Worm (Caenorhabditis elegans) whole organism, L1 larva: ENCODE results near the gene cyn-4.

Experiments used
- C04F5.9 ChIP-seq: sonication (generic microtip); optimal IDR thresholded peaks from 2 replicates; lab custom pipeline; 2016; ENCODE audit warnings: missing genetic modification characterization, missing compliant biosample characterization
- aha-1 ChIP-seq: fragments of 150-350 bp; optimal IDR thresholded peaks from 2 replicates; lab custom pipeline; 2014; ENCODE audit warnings: missing biosample characterization, missing genetic modification characterization
- aly-2 ChIP-seq: fragments of 150-350 bp; optimal IDR thresholded peaks from 2 replicates; lab custom pipeline; 2014; ENCODE audit warnings: missing biosample characterization, missing genetic modification characterization
- ceh-82 ChIP-seq, 3 experiments: fragments of 150-350 bp in 1 of 3; sonication (generic microtip) in 2 of 3; optimal IDR thresholded peaks; 2 replicates each; lab custom pipeline; 2014 to 2017; ENCODE audit warnings: missing biosample characterization in 3 of 3, missing genetic modification characterization in 3 of 3
- ces-1 ChIP-seq: fragments of 150-350 bp; optimal IDR thresholded peaks from 2 replicates; lab custom pipeline; 2014; ENCODE audit warnings: missing biosample characterization, missing genetic modification reagents, missing genetic modification characterization
- dpl-1 ChIP-seq, 3 experiments: fragments of 150-350 bp in 2 of 3; sonication (generic microtip) in 1 of 3; optimal IDR thresholded peaks; 2 replicates each; lab custom pipeline; 2014 to 2017; ENCODE audit warnings: missing biosample characterization in 3 of 3, missing genetic modification characterization in 3 of 3, missing genetic modification reagents in 3 of 3
- dsc-1 ChIP-seq: sonication (generic microtip); optimal IDR thresholded peaks from 2 replicates; lab custom pipeline; 2016; ENCODE audit warnings: mild to moderate bottlenecking, missing genetic modification characterization, missing compliant biosample characterization
- egl-27 ChIP-seq, 2 experiments: fragments of 150-350 bp in 1 of 2; sonication (generic microtip); optimal IDR thresholded peaks; 3 replicates each; lab custom pipeline; 2017 to 2018; ENCODE audit warnings: missing biosample characterization in 2 of 2, missing genetic modification characterization in 2 of 2, missing genetic modification reagents in 2 of 2
- elt-2 ChIP-seq: sonication (generic microtip); optimal IDR thresholded peaks from 2 replicates; lab custom pipeline; 2016; ENCODE audit warnings: missing genetic modification characterization, mild to moderate bottlenecking, inconsistent platforms, missing compliant biosample characterization, missing genetic modification reagents
- elt-3 ChIP-seq, 6 experiments: fragments of 150-350 bp in 1 of 6; sonication (generic microtip); optimal IDR thresholded peaks; 2 replicates each; lab custom pipeline; 2017 to 2018; ENCODE audit warnings: missing biosample characterization in 6 of 6, missing genetic modification characterization in 6 of 6, inconsistent platforms in 1 of 6
- fkh-4 ChIP-seq: sonication (generic microtip); optimal IDR thresholded peaks from 2 replicates; lab custom pipeline; 2016; ENCODE audit warnings: missing compliant biosample characterization, missing genetic modification characterization, borderline replicate concordance
- fkh-8 ChIP-seq: sonication (generic microtip); optimal IDR thresholded peaks from 2 replicates; lab custom pipeline; 2016; ENCODE audit warnings: mild to moderate bottlenecking, missing genetic modification characterization, missing compliant biosample characterization
- fos-1 ChIP-seq: fragments of 150-350 bp; optimal IDR thresholded peaks from 2 replicates; lab custom pipeline; 2014; ENCODE audit warnings: missing biosample characterization, missing genetic modification characterization
- grh-1 ChIP-seq: fragments of 200-800 bp; sonication (Bioruptor generic); IDR thresholded peaks from 2 replicates; pipeline ENCODE4 v1.3.6; 2022; ENCODE audit warnings: missing genetic modification reagents, missing genetic modification characterization, missing compliant biosample characterization
- hlh-17 ChIP-seq: fragments of 200-800 bp; sonication (Bioruptor generic); optimal IDR thresholded peaks from 2 replicates; lab custom pipeline; 2018; ENCODE audit warnings: missing genetic modification characterization, mild to moderate bottlenecking, missing compliant biosample characterization, moderate library complexity, borderline replicate concordance
- hpl-2 ChIP-seq: fragments of 150-350 bp; optimal IDR thresholded peaks from 2 replicates; lab custom pipeline; 2014; ENCODE audit warnings: missing biosample characterization, missing genetic modification reagents, missing genetic modification characterization
- jun-1 ChIP-seq: fragments of 150-350 bp; optimal IDR thresholded peaks from 2 replicates; lab custom pipeline; 2014; ENCODE audit warnings: missing biosample characterization, missing genetic modification reagents, missing genetic modification characterization
- lin-35 ChIP-seq, 2 experiments: fragments of 150-350 bp; optimal IDR thresholded peaks; 2 replicates each; lab custom pipeline; 2014; ENCODE audit warnings: missing biosample characterization in 2 of 2, missing genetic modification characterization in 2 of 2, missing genetic modification reagents in 2 of 2
- lin-39 ChIP-seq: fragments of 150-350 bp; optimal IDR thresholded peaks from 2 replicates; lab custom pipeline; 2014; ENCODE audit warnings: missing biosample characterization, missing genetic modification reagents, missing genetic modification characterization
- lir-3 ChIP-seq: sonication (generic microtip); optimal IDR thresholded peaks from 2 replicates; lab custom pipeline; 2016; ENCODE audit warnings: mild to moderate bottlenecking, missing genetic modification characterization, moderate library complexity, missing compliant biosample characterization; ENCODE audit not compliant: poor library complexity
- lsy-2 ChIP-seq, 2 experiments: fragments of 150-350 bp; optimal IDR thresholded peaks; 2 replicates each; lab custom pipeline; 2014; ENCODE audit warnings: missing biosample characterization in 2 of 2, missing genetic modification characterization in 2 of 2
- mab-9 ChIP-seq: fragments of 200-800 bp; sonication (Bioruptor generic); IDR thresholded peaks from 2 replicates; pipeline ENCODE4 v1.3.6; 2022; ENCODE audit warnings: missing genetic modification reagents, missing genetic modification characterization, missing compliant biosample characterization
- mdl-1 ChIP-seq, 2 experiments: fragments of 150-350 bp; optimal IDR thresholded peaks; 2 replicates each; lab custom pipeline; 2014 to 2017; ENCODE audit warnings: missing biosample characterization in 2 of 2, missing genetic modification characterization in 2 of 2, inconsistent platforms in 1 of 2
- mep-1 ChIP-seq: fragments of 150-350 bp; optimal IDR thresholded peaks from 2 replicates; lab custom pipeline; 2014; ENCODE audit warnings: missing biosample characterization, missing genetic modification characterization
- nhr-237 ChIP-seq: fragments of 150-350 bp; optimal IDR thresholded peaks from 2 replicates; lab custom pipeline; 2014; ENCODE audit warnings: missing biosample characterization, missing genetic modification characterization
- nhr-47 ChIP-seq: sonication (generic microtip); optimal IDR thresholded peaks from 2 replicates; lab custom pipeline; 2016; ENCODE audit warnings: mild to moderate bottlenecking, missing genetic modification characterization, moderate library complexity, missing compliant biosample characterization
- nhr-71 ChIP-seq: sonication (generic microtip); optimal IDR thresholded peaks from 2 replicates; lab custom pipeline; 2016; ENCODE audit warnings: mild to moderate bottlenecking, missing genetic modification characterization, moderate library complexity, missing compliant biosample characterization
- nhr-76 ChIP-seq: sonication (generic microtip); optimal IDR thresholded peaks from 2 replicates; lab custom pipeline; 2017; ENCODE audit warnings: missing biosample characterization, missing genetic modification characterization
- nhr-77 ChIP-seq: fragments of 150-350 bp; optimal IDR thresholded peaks from 2 replicates; lab custom pipeline; 2014; ENCODE audit warnings: missing biosample characterization, missing genetic modification characterization
- nhr-90 ChIP-seq: sonication (generic microtip); optimal IDR thresholded peaks from 2 replicates; lab custom pipeline; 2016; ENCODE audit warnings: mild to moderate bottlenecking, missing genetic modification characterization, missing compliant biosample characterization; ENCODE audit not compliant: poor library complexity
- pag-3 ChIP-seq: sonication (generic microtip); optimal IDR thresholded peaks from 2 replicates; lab custom pipeline; 2017; ENCODE audit warnings: missing genetic modification characterization, mild to moderate bottlenecking, missing compliant biosample characterization, antibody characterized with exemption, borderline replicate concordance; ENCODE audit not compliant: insufficient read depth
- pax-3 ChIP-seq: fragments of 200-800 bp; sonication (Bioruptor generic); optimal IDR thresholded peaks from 2 replicates; lab custom pipeline; 2018; ENCODE audit warnings: mild to moderate bottlenecking, missing genetic modification characterization, moderate library complexity, missing compliant biosample characterization
- pqm-1 ChIP-seq: sonication (generic microtip); optimal IDR thresholded peaks from 3 replicates; lab custom pipeline; 2017; ENCODE audit warnings: missing biosample characterization, missing genetic modification characterization
- rnt-1 ChIP-seq: sonication (generic microtip); optimal IDR thresholded peaks from 2 replicates; lab custom pipeline; 2016; ENCODE audit warnings: mild to moderate bottlenecking, missing genetic modification characterization, moderate library complexity, missing compliant biosample characterization
- skn-1 ChIP-seq: fragments of 150-350 bp; optimal IDR thresholded peaks from 2 replicates; lab custom pipeline; 2014; ENCODE audit warnings: missing biosample characterization, missing genetic modification characterization
- snpc-4 ChIP-seq: fragments of 150-350 bp; optimal IDR thresholded peaks from 2 replicates; lab custom pipeline; 2014; ENCODE audit warnings: missing biosample characterization, missing genetic modification characterization
- sox-4 ChIP-seq: sonication (generic microtip); optimal IDR thresholded peaks from 2 replicates; lab custom pipeline; 2016; ENCODE audit warnings: missing genetic modification characterization, missing compliant biosample characterization
- unc-98 ChIP-seq: fragments of 200-800 bp; sonication (Bioruptor generic); IDR thresholded peaks from 2 replicates; pipeline ENCODE4 v1.3.6; 2022; ENCODE audit warnings: missing genetic modification characterization, missing compliant biosample characterization
- zag-1 ChIP-seq: fragments of 150-350 bp; optimal IDR thresholded peaks from 2 replicates; lab custom pipeline; 2014; ENCODE audit warnings: missing biosample characterization, missing genetic modification characterization
- ztf-11 ChIP-seq, 2 experiments: sonication (generic microtip); optimal IDR thresholded peaks; 2 replicates each; lab custom pipeline; 2016 to 2017; ENCODE audit warnings: missing genetic modification characterization in 2 of 2, missing biosample characterization in 1 of 2, missing compliant biosample characterization in 1 of 2
- ztf-4 ChIP-seq: fragments of 150-350 bp; optimal IDR thresholded peaks from 2 replicates; lab custom pipeline; 2014; ENCODE audit warnings: missing biosample characterization, missing genetic modification characterization

The cyn-4 gene

DNA sequence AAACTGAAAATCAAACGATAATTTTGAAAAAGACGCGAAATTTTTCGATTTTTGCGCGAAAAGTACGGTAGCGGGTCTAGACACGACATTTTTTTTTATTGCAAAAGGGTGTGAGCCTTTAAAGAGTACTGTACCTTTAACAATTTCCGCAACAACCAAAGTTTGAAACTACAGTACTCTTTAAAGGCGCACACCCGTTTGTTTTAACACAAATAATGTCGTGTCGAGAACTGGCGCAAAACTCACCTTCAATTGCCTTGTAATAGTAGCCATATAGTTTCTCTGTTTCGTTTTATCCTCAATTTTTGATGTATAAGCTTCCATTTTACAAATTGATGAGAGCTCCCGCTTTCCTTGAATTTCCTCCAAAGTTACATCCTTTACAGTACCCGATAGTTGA, 12.8 kb upstream of the cyn-4 start:
- no peak for TF ChIP-seq nhr-77 (tag; lab: Kevin White, UChicago)
- no peak for TF ChIP-seq nhr-71
- no peak for TF ChIP-seq hpl-2 (GFP tag; lab: Kevin White, UChicago)
- no peak for TF ChIP-seq lir-3 (tag; lab: Kevin White, UChicago)
- no peak for TF ChIP-seq nhr-76 (tag; lab: Kevin White, UChicago)
- TF ChIP-seq fos-1 (tag; lab: Kevin White, UChicago) = no peak
- TF ChIP-seq jun-1 (tag; lab: Kevin White, UChicago) = no peak

DNA sequence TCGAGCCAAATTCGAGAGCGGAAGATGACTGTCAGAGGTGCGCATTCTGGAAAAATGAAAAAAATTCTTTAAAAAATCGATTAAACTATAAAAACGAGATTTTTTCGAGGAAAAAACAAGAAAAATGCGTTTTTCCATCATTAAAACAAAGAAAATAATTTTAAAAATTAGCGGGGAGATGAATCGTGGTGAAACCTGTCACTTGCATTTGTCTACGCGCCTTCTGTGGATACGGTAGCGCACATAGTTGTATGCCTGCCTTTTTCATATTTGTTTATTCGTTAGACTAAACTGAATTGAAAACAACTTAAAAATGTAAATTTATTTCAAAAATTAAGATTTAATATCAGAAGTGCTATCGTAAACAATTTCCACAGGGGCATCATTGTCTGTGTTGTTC, 12.0 kb upstream of the cyn-4 start, which contains the start of gene egg-3:
egg-3 (minus strand) TSS at position 46 of the 400 bp plus-strand sequence.
- TF ChIP-seq lin-39 (tag; lab: Kevin White, UChicago) (no peak), hpl-2 (GFP tag; lab: Kevin White, UChicago) (no peak), egl-27 (tag; optimal IDR thresholded peaks at IDR 0.05; lab: Kevin White, UChicago) (no peak), skn-1 (tag; lab: Kevin White, UChicago) (no peak), nhr-77 (tag; lab: Kevin White, UChicago) (no peak), dpl-1 (GFP tag; optimal IDR thresholded peaks at IDR 0.05; lab: Kevin White, UChicago) (no peak), elt-3 (tag; optimal IDR thresholded peaks at IDR 0.05; lab: Kevin White, UChicago) (no peak), lin-35 (GFP tag; optimal IDR thresholded peaks at IDR 0.05; lab: Kevin White, UChicago) (no peak), pqm-1 (tag; lab: Kevin White, UChicago) (no peak), mep-1 (tag; lab: Kevin White, UChicago) (no peak), sox-4 (tag; lab: Kevin White, UChicago) (no peak), ztf-11 (tag; optimal IDR thresholded peaks at IDR 0.05; lab: Kevin White, UChicago) (no peak), lsy-2 (tag; optimal IDR thresholded peaks at IDR 0.05; lab: Kevin White, UChicago) (no peak), grh-1 (GFP tag; lab: Robert Waterston, UW) (no peak), nhr-47 (tag; lab: Kevin White, UChicago) (no peak), mdl-1 (tag; optimal IDR thresholded peaks at IDR 0.05; lab: Kevin White, UChicago) (no peak), zag-1 (tag; lab: Kevin White, UChicago) (no peak)

DNA sequence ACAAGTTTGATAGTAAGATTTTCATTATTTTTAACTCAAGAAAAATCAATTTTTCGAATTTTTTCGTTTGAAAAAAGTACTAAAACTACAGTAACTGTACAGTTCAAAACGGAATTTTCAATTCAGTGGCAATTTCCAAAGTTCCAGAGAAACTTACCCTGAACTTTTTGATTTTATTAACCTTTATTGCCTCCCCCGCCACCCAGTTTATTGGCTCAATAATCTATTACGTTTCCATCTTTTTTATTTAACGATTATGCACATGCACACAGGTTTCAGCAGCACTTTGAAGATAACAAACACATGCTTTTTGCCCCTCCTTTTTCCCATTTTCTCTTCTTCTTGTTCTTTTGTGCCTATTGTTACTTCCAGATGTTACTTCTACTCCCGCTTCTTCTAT, 8.2 kb upstream of the cyn-4 start, which contains the start of gene lurp-1:
lurp-1 (plus strand) TSS at position 301 of the 400 bp plus-strand sequence.
- peak; percentile 69 for TF ChIP-seq dsc-1 (tag; lab: Kevin White, UChicago)
- TF ChIP-seq aha-1 (tag; lab: Kevin White, UChicago) = no peak

DNA sequence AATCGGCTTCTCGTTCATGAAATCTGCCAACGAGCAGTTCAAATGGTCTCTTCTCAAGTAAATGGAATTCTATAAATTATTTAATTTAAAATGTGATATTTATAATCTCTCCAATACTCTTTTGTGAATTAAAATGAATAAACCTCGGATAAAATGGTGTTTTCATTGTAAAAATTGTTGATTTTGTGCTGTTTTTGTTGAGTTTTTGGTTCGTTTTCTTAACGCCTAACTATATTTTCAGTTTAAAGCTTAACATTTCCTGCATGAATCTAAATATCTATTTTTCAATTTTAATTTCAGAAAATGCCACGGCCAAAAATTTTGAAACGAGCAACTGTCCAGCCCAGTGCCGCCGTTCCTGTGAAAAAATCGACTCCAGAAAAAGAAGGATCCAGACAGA, 1.2 kb upstream of the cyn-4 start, which contains the start of gene orc-2:
orc-2 (plus strand) TSS at position 301 of the 400 bp plus-strand sequence.
- TF ChIP-seq pax-3 (tag; lab: Kevin White, UChicago) (no peak), fkh-8 (no peak), pqm-1 (tag; lab: Kevin White, UChicago) (no peak), ceh-82 (tag; optimal IDR thresholded peaks at IDR 0.05; lab: Kevin White, UChicago) (no peak), fkh-4 (tag; lab: Kevin White, UChicago) (no peak), ces-1 (GFP tag; lab: Kevin White, UChicago) (no peak), unc-98 (GFP tag; lab: Robert Waterston, UW) (no peak), elt-2 (tag; lab: Kevin White, UChicago) (no peak), ztf-4 (tag; lab: Kevin White, UChicago) (no peak)

DNA sequence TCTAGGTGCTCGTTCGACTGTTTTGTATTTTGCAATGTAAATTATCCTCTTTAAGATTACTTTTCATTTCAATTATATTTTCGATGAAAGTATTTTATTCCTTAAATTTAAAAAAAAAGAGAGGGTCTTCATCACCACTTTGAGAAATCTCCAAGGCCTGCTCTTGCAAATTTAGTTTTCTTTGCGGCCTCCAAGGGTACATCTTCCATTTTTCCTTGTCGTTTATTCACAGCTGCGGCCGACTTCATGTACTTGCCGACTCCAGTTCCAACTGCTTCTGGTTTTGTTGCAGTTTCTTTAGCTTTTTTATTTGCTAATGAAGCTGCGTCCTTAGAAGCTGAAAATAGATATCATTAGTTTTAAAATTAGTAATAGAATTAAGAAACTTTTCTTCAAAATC, 1.7 kb downstream of the cyn-4 start:
- TF ChIP-seq snpc-4 (no peak), ztf-11 (tag; optimal IDR thresholded peaks at IDR 0.05; lab: Kevin White, UChicago) (no peak), aly-2 (tag; lab: Kevin White, UChicago) (no peak), lin-35 (GFP tag; optimal IDR thresholded peaks at IDR 0.05; lab: Kevin White, UChicago) (no peak), grh-1 (GFP tag; lab: Robert Waterston, UW) (no peak), mab-9 (GFP tag; lab: Robert Waterston, UW) (no peak), ztf-4 (tag; lab: Kevin White, UChicago) (no peak), hlh-17 (no peak), rnt-1 (tag; lab: Kevin White, UChicago) (no peak), ces-1 (GFP tag; lab: Kevin White, UChicago) (no peak), nhr-237 (tag; lab: Kevin White, UChicago) (no peak), C04F5.9 (tag; lab: Kevin White, UChicago) (no peak), nhr-90 (tag; lab: Kevin White, UChicago) (no peak), pag-3 (tag; lab: Kevin White, UChicago) (no peak), jun-1 (tag; lab: Kevin White, UChicago) (no peak)
